Worm (Caenorhabditis elegans) whole organism, L1 larva: ENCODE measurements around the gene cla-1.
A peak's percentile ranks its signal among the peaks of the same experiment; 100 is the strongest.

Experiments
- C04F5.9 ChIP-seq: sonication (generic microtip); optimal IDR thresholded peaks from 2 replicates; lab custom pipeline; 2016; ENCODE audit warnings: missing genetic modification characterization, missing compliant biosample characterization
- C16A3.4 ChIP-seq: fragments of 150-350 bp; optimal IDR thresholded peaks from 2 replicates; lab custom pipeline; 2014; ENCODE audit warnings: missing biosample characterization, missing genetic modification characterization
- F16B12.6 ChIP-seq: fragments of 150-350 bp; optimal IDR thresholded peaks from 2 replicates; lab custom pipeline; 2014; ENCODE audit warnings: missing biosample characterization, missing genetic modification characterization
- Y116A8C.19 ChIP-seq: sonication (generic microtip); optimal IDR thresholded peaks from 2 replicates; lab custom pipeline; 2016; ENCODE audit warnings: missing compliant biosample characterization, missing genetic modification characterization, borderline replicate concordance
- aha-1 ChIP-seq: fragments of 150-350 bp; optimal IDR thresholded peaks from 2 replicates; lab custom pipeline; 2014; ENCODE audit warnings: missing biosample characterization, missing genetic modification characterization
- alr-1 ChIP-seq: fragments of 200-800 bp; sonication (Bioruptor generic); optimal IDR thresholded peaks from 2 replicates; lab custom pipeline; 2018; ENCODE audit warnings: borderline replicate concordance, mild to moderate bottlenecking, missing genetic modification characterization, missing compliant biosample characterization
- aly-2 ChIP-seq: fragments of 150-350 bp; optimal IDR thresholded peaks from 2 replicates; lab custom pipeline; 2014; ENCODE audit warnings: missing biosample characterization, missing genetic modification characterization
- ama-1 ChIP-seq: fragments of 150-350 bp; optimal IDR thresholded peaks from 2 replicates; lab custom pipeline; 2014
- blmp-1 ChIP-seq: fragments of 150-350 bp; optimal IDR thresholded peaks from 2 replicates; lab custom pipeline; 2014; ENCODE audit warnings: missing biosample characterization, missing genetic modification characterization
- ceh-63 ChIP-seq: fragments of 200-800 bp; sonication (Bioruptor generic); optimal IDR thresholded peaks from 2 replicates; lab custom pipeline; 2018; ENCODE audit warnings: mild to moderate bottlenecking, missing genetic modification characterization, missing compliant biosample characterization
- ceh-82 ChIP-seq, 3 experiments: fragments of 150-350 bp in 1 of 3; sonication (generic microtip) in 2 of 3; optimal IDR thresholded peaks; 2 replicates each; lab custom pipeline; 2014 to 2017; ENCODE audit warnings: missing biosample characterization in 3 of 3, missing genetic modification characterization in 3 of 3
- dpl-1 ChIP-seq, 3 experiments: fragments of 150-350 bp in 2 of 3; sonication (generic microtip) in 1 of 3; optimal IDR thresholded peaks; 2 replicates each; lab custom pipeline; 2014 to 2017; ENCODE audit warnings: missing biosample characterization in 3 of 3, missing genetic modification characterization in 3 of 3, missing genetic modification reagents in 3 of 3
- egl-13 ChIP-seq: sonication (generic microtip); optimal IDR thresholded peaks from 2 replicates; lab custom pipeline; 2016; ENCODE audit warnings: missing genotype, missing genetic modification reagents, missing genetic modification characterization, missing compliant biosample characterization
- elt-2 ChIP-seq: sonication (generic microtip); optimal IDR thresholded peaks from 2 replicates; lab custom pipeline; 2016; ENCODE audit warnings: missing genetic modification characterization, mild to moderate bottlenecking, inconsistent platforms, missing compliant biosample characterization, missing genetic modification reagents
- elt-3 ChIP-seq, 6 experiments: fragments of 150-350 bp in 1 of 6; sonication (generic microtip); optimal IDR thresholded peaks; 2 replicates each; lab custom pipeline; 2017 to 2018; ENCODE audit warnings: missing biosample characterization in 6 of 6, missing genetic modification characterization in 6 of 6, inconsistent platforms in 1 of 6
- ets-5 ChIP-seq: fragments of 200-800 bp; sonication (Bioruptor generic); IDR thresholded peaks from 2 replicates; pipeline ENCODE4 v1.3.6; 2022; ENCODE audit warnings: missing genetic modification characterization, missing compliant biosample characterization
- fos-1 ChIP-seq: fragments of 150-350 bp; optimal IDR thresholded peaks from 2 replicates; lab custom pipeline; 2014; ENCODE audit warnings: missing biosample characterization, missing genetic modification characterization
- hlh-4 ChIP-seq: sonication (generic microtip); optimal IDR thresholded peaks from 2 replicates; lab custom pipeline; 2016; ENCODE audit warnings: mild to moderate bottlenecking, missing genetic modification characterization, missing compliant biosample characterization
- hpl-2 ChIP-seq: fragments of 150-350 bp; optimal IDR thresholded peaks from 2 replicates; lab custom pipeline; 2014; ENCODE audit warnings: missing biosample characterization, missing genetic modification reagents, missing genetic modification characterization
- irx-1 ChIP-seq: sonication (generic microtip); optimal IDR thresholded peaks from 2 replicates; lab custom pipeline; 2016; ENCODE audit warnings: missing genetic modification characterization, missing compliant biosample characterization
- lin-14 ChIP-seq: fragments of 200-800 bp; sonication (Bioruptor generic); optimal IDR thresholded peaks from 2 replicates; lab custom pipeline; 2018; ENCODE audit warnings: mild to moderate bottlenecking, missing genetic modification characterization, moderate library complexity, missing compliant biosample characterization
- lin-15B ChIP-seq: fragments of 150-350 bp; sonication (generic microtip); optimal IDR thresholded peaks from 3 replicates; lab custom pipeline; 2014; ENCODE audit warnings: missing biosample characterization, missing genetic modification characterization
- lin-35 ChIP-seq, 2 experiments: fragments of 150-350 bp; optimal IDR thresholded peaks; 2 replicates each; lab custom pipeline; 2014; ENCODE audit warnings: missing biosample characterization in 2 of 2, missing genetic modification characterization in 2 of 2, missing genetic modification reagents in 2 of 2
- lin-39 ChIP-seq: fragments of 150-350 bp; optimal IDR thresholded peaks from 2 replicates; lab custom pipeline; 2014; ENCODE audit warnings: missing biosample characterization, missing genetic modification reagents, missing genetic modification characterization
- lsy-2 ChIP-seq, 2 experiments: fragments of 150-350 bp; optimal IDR thresholded peaks; 2 replicates each; lab custom pipeline; 2014; ENCODE audit warnings: missing biosample characterization in 2 of 2, missing genetic modification characterization in 2 of 2
- mab-9 ChIP-seq: fragments of 200-800 bp; sonication (Bioruptor generic); IDR thresholded peaks from 2 replicates; pipeline ENCODE4 v1.3.6; 2022; ENCODE audit warnings: missing genetic modification reagents, missing genetic modification characterization, missing compliant biosample characterization
- mdl-1 ChIP-seq, 2 experiments: fragments of 150-350 bp; optimal IDR thresholded peaks; 2 replicates each; lab custom pipeline; 2014 to 2017; ENCODE audit warnings: missing biosample characterization in 2 of 2, missing genetic modification characterization in 2 of 2, inconsistent platforms in 1 of 2
- mef-2 ChIP-seq: fragments of 150-350 bp; optimal IDR thresholded peaks from 2 replicates; lab custom pipeline; 2014; ENCODE audit warnings: missing biosample characterization, missing genetic modification characterization
- mep-1 ChIP-seq: fragments of 150-350 bp; optimal IDR thresholded peaks from 2 replicates; lab custom pipeline; 2014; ENCODE audit warnings: missing biosample characterization, missing genetic modification characterization
- nhr-20 ChIP-seq: sonication (generic microtip); optimal IDR thresholded peaks from 2 replicates; lab custom pipeline; 2016; ENCODE audit warnings: mild to moderate bottlenecking, missing genetic modification characterization, missing compliant biosample characterization
- nhr-237 ChIP-seq: fragments of 150-350 bp; optimal IDR thresholded peaks from 2 replicates; lab custom pipeline; 2014; ENCODE audit warnings: missing biosample characterization, missing genetic modification characterization
- nhr-28 ChIP-seq: fragments of 150-350 bp; optimal IDR thresholded peaks from 2 replicates; lab custom pipeline; 2014; ENCODE audit warnings: missing biosample characterization, missing genetic modification characterization
- nhr-76 ChIP-seq: sonication (generic microtip); optimal IDR thresholded peaks from 2 replicates; lab custom pipeline; 2017; ENCODE audit warnings: missing biosample characterization, missing genetic modification characterization
- nhr-77 ChIP-seq: fragments of 150-350 bp; optimal IDR thresholded peaks from 2 replicates; lab custom pipeline; 2014; ENCODE audit warnings: missing biosample characterization, missing genetic modification characterization
- nhr-84 ChIP-seq: sonication (generic microtip); optimal IDR thresholded peaks from 2 replicates; lab custom pipeline; 2017; ENCODE audit warnings: missing biosample characterization, missing genetic modification characterization
- nhr-85 ChIP-seq: sonication (generic microtip); peaks from one replicate; lab custom pipeline; 2016; ENCODE audit warnings: missing genetic modification characterization, inconsistent platforms, missing compliant biosample characterization
- pag-3 ChIP-seq: sonication (generic microtip); optimal IDR thresholded peaks from 2 replicates; lab custom pipeline; 2017; ENCODE audit warnings: missing genetic modification characterization, mild to moderate bottlenecking, missing compliant biosample characterization, antibody characterized with exemption, borderline replicate concordance; ENCODE audit not compliant: insufficient read depth
- pqm-1 ChIP-seq: sonication (generic microtip); optimal IDR thresholded peaks from 3 replicates; lab custom pipeline; 2017; ENCODE audit warnings: missing biosample characterization, missing genetic modification characterization
- snpc-4 ChIP-seq: fragments of 150-350 bp; optimal IDR thresholded peaks from 2 replicates; lab custom pipeline; 2014; ENCODE audit warnings: missing biosample characterization, missing genetic modification characterization
- snu-23 ChIP-seq: sonication (generic microtip); optimal IDR thresholded peaks from 2 replicates; lab custom pipeline; 2016; ENCODE audit warnings: missing genetic modification characterization, missing compliant biosample characterization
- sox-4 ChIP-seq: sonication (generic microtip); optimal IDR thresholded peaks from 2 replicates; lab custom pipeline; 2016; ENCODE audit warnings: missing genetic modification characterization, missing compliant biosample characterization
- sptf-1 ChIP-seq: fragments of 150-350 bp; optimal IDR thresholded peaks from 2 replicates; lab custom pipeline; 2014; ENCODE audit warnings: missing biosample characterization, missing genetic modification characterization
- swsn-7 ChIP-seq: sonication (generic microtip); optimal IDR thresholded peaks from 2 replicates; lab custom pipeline; 2016; ENCODE audit warnings: missing genetic modification characterization, missing compliant biosample characterization
- tbx-2 ChIP-seq: sonication (generic microtip); optimal IDR thresholded peaks from 2 replicates; lab custom pipeline; 2016; ENCODE audit warnings: missing genetic modification characterization, missing compliant biosample characterization
- tlp-1 ChIP-seq: fragments of 150-350 bp; optimal IDR thresholded peaks from 2 replicates; lab custom pipeline; 2014; ENCODE audit warnings: missing biosample characterization, missing genetic modification characterization
- unc-130 ChIP-seq: fragments of 150-350 bp; optimal IDR thresholded peaks from 2 replicates; lab custom pipeline; 2017; ENCODE audit warnings: missing biosample characterization, missing genetic modification characterization, inconsistent platforms
- unc-86 ChIP-seq: sonication (generic microtip); optimal IDR thresholded peaks from 2 replicates; lab custom pipeline; 2016; ENCODE audit warnings: missing genetic modification characterization, missing compliant biosample characterization
- unc-98 ChIP-seq: fragments of 200-800 bp; sonication (Bioruptor generic); IDR thresholded peaks from 2 replicates; pipeline ENCODE4 v1.3.6; 2022; ENCODE audit warnings: missing genetic modification characterization, missing compliant biosample characterization
- vab-15 ChIP-seq: sonication (generic microtip); optimal IDR thresholded peaks from 2 replicates; lab custom pipeline; 2017; ENCODE audit warnings: missing genotype, mild to moderate bottlenecking, missing genetic modification characterization, missing compliant biosample characterization
- xbp-1 ChIP-seq: sonication (generic microtip); optimal IDR thresholded peaks from 2 replicates; lab custom pipeline; 2016; ENCODE audit warnings: missing genetic modification characterization, missing compliant biosample characterization
- zip-4 ChIP-seq: fragments of 200-800 bp; sonication (Bioruptor generic); optimal IDR thresholded peaks from 2 replicates; lab custom pipeline; 2018; ENCODE audit warnings: mild to moderate bottlenecking, missing genetic modification characterization, moderate library complexity, missing compliant biosample characterization

Gene cla-1

DNA sequence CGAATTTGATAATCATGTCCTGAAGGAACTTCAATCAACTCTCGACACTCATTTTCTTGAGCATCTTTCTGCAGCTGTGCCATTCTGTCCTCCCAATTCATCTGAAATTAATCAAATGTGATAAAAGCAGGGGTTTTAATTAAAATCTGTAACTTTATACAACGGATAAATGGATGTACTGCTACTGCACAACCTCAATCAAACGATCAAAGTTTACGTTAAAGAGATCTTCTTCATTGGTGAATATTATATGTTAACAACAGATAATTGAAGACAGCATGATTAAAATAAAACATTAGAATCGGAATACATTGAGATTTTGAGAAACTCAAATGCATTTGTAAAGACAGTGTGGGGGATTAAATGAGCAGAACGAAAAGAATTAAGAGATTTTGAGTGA is 10.4 kb upstream of the cla-1 start, which contains the start of gene F32E10.5:
Gene F32E10.5, minus strand, starts transcription at position 101 of the 400 bp plus-strand sequence.
- TF ChIP-seq xbp-1 (tag; lab: Kevin White, UChicago) (no peak), elt-3 (tag; optimal IDR thresholded peaks at IDR 0.05; lab: Kevin White, UChicago) (no peak), nhr-85 (tag; lab: Kevin White, UChicago) (no peak), C16A3.4 (no peak), hpl-2 (GFP tag; lab: Kevin White, UChicago) (no peak), fos-1 (tag; lab: Kevin White, UChicago) (no peak), unc-98 (GFP tag; lab: Robert Waterston, UW) (no peak), egl-13 (tag; lab: Kevin White, UChicago) (no peak), nhr-76 (tag; lab: Kevin White, UChicago) (no peak)

DNA sequence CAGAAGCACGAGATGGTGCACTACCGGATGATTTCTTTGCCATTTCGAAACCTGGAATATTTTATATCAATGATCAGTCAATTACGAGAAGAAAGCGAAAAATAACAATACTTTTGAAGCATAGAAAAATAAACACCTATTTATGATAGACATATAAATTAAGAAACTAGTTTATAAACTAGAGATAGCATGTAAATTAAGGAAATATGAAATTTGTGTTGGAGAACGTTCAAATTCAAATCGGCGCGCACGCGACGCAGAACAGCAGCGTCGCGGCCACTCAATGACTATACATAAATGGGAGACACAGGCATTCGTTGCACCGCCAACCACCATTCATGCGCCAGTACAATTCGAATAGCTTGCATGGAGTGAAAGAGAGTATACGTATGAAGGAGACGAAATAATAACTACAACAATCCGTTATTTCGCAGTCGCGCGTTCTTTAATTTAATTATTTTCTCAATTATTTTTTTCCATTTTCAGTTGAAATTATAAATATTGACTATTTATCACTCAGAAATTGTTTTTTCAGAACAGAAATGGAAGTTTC is 8.6 kb upstream of the cla-1 start, which contains the start of the genes cec-5 and nol-10:
Gene cec-5, minus strand, starts transcription at position 51 of the 553 bp plus-strand sequence.
Gene nol-10, plus strand, starts transcription at position 536 of the 553 bp plus-strand sequence.
- TF ChIP-seq nhr-77, result peak; percentile 66
- TF ChIP-seq unc-98 (GFP tag; lab: Robert Waterston, UW), result no peak
- peak; percentile 74 for TF ChIP-seq nhr-20 (tag; lab: Kevin White, UChicago)
- TF ChIP-seq nhr-237 (tag; lab: Kevin White, UChicago), result peak; percentile 32
- TF ChIP-seq tlp-1 (tag; lab: Kevin White, UChicago), result no peak
- peak; percentile 72 to 86 for TF ChIP-seq lsy-2 (tag; optimal IDR thresholded peaks at IDR 0.05; lab: Kevin White, UChicago)
- no peak for TF ChIP-seq mab-9 (GFP tag; lab: Robert Waterston, UW)
- TF ChIP-seq lin-35 (GFP tag; optimal IDR thresholded peaks at IDR 0.05; lab: Kevin White, UChicago), result peak; percentile 78 to 87
- peak; percentile 48 for TF ChIP-seq elt-2 (tag; lab: Kevin White, UChicago)
- TF ChIP-seq mdl-1 (tag; optimal IDR thresholded peaks at IDR 0.05; lab: Kevin White, UChicago), result peak in 1 of 2 experiments; percentile 68
- peak; percentile 47 for TF ChIP-seq F16B12.6 (tag; lab: Kevin White, UChicago)
- peak; percentile 71 for TF ChIP-seq xbp-1 (tag; lab: Kevin White, UChicago)
- peak; percentile 76 for TF ChIP-seq mep-1 (tag; lab: Kevin White, UChicago)
- peak; percentile 72 for TF ChIP-seq unc-130 (tag; lab: Kevin White, UChicago)
- peak; percentile 57 for TF ChIP-seq unc-86 (tag; lab: Kevin White, UChicago)
- TF ChIP-seq vab-15, result no peak
- TF ChIP-seq lin-14, result peak; percentile 91
- no peak for TF ChIP-seq nhr-84
- TF ChIP-seq swsn-7 (tag; lab: Kevin White, UChicago), result peak; percentile 75
- TF ChIP-seq mef-2 (tag; lab: Kevin White, UChicago), result no peak
- TF ChIP-seq nhr-85 (tag; lab: Kevin White, UChicago), result no peak
- no peak for TF ChIP-seq hpl-2 (GFP tag; lab: Kevin White, UChicago)
- TF ChIP-seq alr-1 (tag; lab: Kevin White, UChicago), result no peak
- no peak for TF ChIP-seq zip-4 (GFP tag; lab: Kevin White, UChicago)
- no peak for TF ChIP-seq sptf-1 (tag; lab: Kevin White, UChicago)
- no peak for TF ChIP-seq Y116A8C.19 (tag; lab: Kevin White, UChicago)
- no peak for TF ChIP-seq aha-1 (tag; lab: Kevin White, UChicago)
- peak; percentile 81 for TF ChIP-seq lin-15B (tag; lab: Kevin White, UChicago)
- peak; percentile 34 for TF ChIP-seq blmp-1
- no peak for TF ChIP-seq ceh-63 (GFP tag; lab: Kevin White, UChicago)
- no peak for TF ChIP-seq hlh-4 (tag; lab: Kevin White, UChicago)
- no peak for TF ChIP-seq ets-5
- TF ChIP-seq dpl-1 (GFP tag; optimal IDR thresholded peaks at IDR 0.05; lab: Kevin White, UChicago), result peak; percentile 67 to 80 (median 74)
- peak; percentile 34 for TF ChIP-seq snpc-4 (tag; lab: Kevin White, UChicago)
- peak; percentile 12 for TF ChIP-seq irx-1 (tag; lab: Kevin White, UChicago)
- peak; percentile 89 for TF ChIP-seq snu-23
- no peak for TF ChIP-seq lin-39 (tag; lab: Kevin White, UChicago)
- no peak for TF ChIP-seq ama-1
- TF ChIP-seq tbx-2, result peak; percentile 73
- no peak for TF ChIP-seq C04F5.9
- no peak for TF ChIP-seq nhr-28
- TF ChIP-seq ceh-82 (tag; optimal IDR thresholded peaks at IDR 0.05; lab: Kevin White, UChicago), result peak; percentile 12 to 66 (median 54)
- TF ChIP-seq sox-4 (tag; lab: Kevin White, UChicago), result no peak
- no peak for TF ChIP-seq aly-2 (tag; lab: Kevin White, UChicago)
- TF ChIP-seq pag-3 (tag; lab: Kevin White, UChicago), result no peak
- TF ChIP-seq pqm-1 (tag; lab: Kevin White, UChicago), result no peak
